Fruit fly (Drosophila melanogaster) whole organism, pupa: ENCODE results near the gene mts.
A peak's percentile ranks its signal among the peaks of the same experiment; 100 is the strongest.

ENCODE experiments used
- CG10348 ChIP-seq: fragments of 200-800 bp; sonication (Bioruptor generic); IDR thresholded peaks from 2 replicates; pipeline ENCODE4 v1.3.6; 2022; ENCODE audit warnings: missing biosample characterization, missing genetic modification characterization
- CG12605 ChIP-seq: fragments of 200-800 bp; sonication (Bioruptor generic); IDR thresholded peaks from 2 replicates; pipeline ENCODE4 v1.3.6; 2022; ENCODE audit warnings: missing biosample characterization, missing genetic modification characterization
- CG13204 ChIP-seq: fragments of 200-800 bp; sonication (Bioruptor generic); optimal IDR thresholded peaks from 2 replicates; lab custom pipeline; 2018; ENCODE audit warnings: missing biosample characterization, mild to moderate bottlenecking, missing genetic modification characterization, moderate library complexity
- CG14655 ChIP-seq: fragments of 200-800 bp; sonication (Bioruptor generic); optimal IDR thresholded peaks from 3 replicates; lab custom pipeline; 2017; ENCODE audit warnings: mild to moderate bottlenecking, missing biosample characterization, missing genetic modification reagents, missing genetic modification characterization
- CG15710 ChIP-seq: fragments of 200-800 bp; sonication (Bioruptor generic); optimal IDR thresholded peaks from 2 replicates; lab custom pipeline; 2018; ENCODE audit warnings: missing biosample characterization, mild to moderate bottlenecking, missing genetic modification characterization, moderate library complexity
- CG17806 ChIP-seq: fragments of 200-800 bp; sonication (Bioruptor generic); optimal IDR thresholded peaks from 2 replicates; lab custom pipeline; 2018; ENCODE audit warnings: missing biosample characterization, mild to moderate bottlenecking, missing genetic modification characterization, moderate library complexity
- CG32121 ChIP-seq: fragments of 200-800 bp; sonication (Bioruptor generic); IDR thresholded peaks from 2 replicates; pipeline ENCODE4 v1.3.6; 2022; ENCODE audit warnings: missing biosample characterization, missing genetic modification characterization
- CG34367 ChIP-seq: fragments of 200-800 bp; sonication (Bioruptor generic); optimal IDR thresholded peaks from 2 replicates; lab custom pipeline; 2018; ENCODE audit warnings: missing biosample characterization, mild to moderate bottlenecking, missing genetic modification characterization
- CG4496 ChIP-seq: fragments of 200-800 bp; sonication (Bioruptor generic); IDR thresholded peaks from 3 replicates; pipeline ENCODE4 v1.3.6; 2022; ENCODE audit warnings: missing biosample characterization, missing genetic modification characterization
- CG8159 ChIP-seq: fragments of 200-800 bp; sonication (Bioruptor generic); optimal IDR thresholded peaks from 3 replicates; lab custom pipeline; 2018; ENCODE audit warnings: missing biosample characterization, mild to moderate bottlenecking, missing genetic modification characterization, moderate library complexity
- CG8301 ChIP-seq: fragments of 200-800 bp; sonication (Bioruptor generic); optimal IDR thresholded peaks from 2 replicates; lab custom pipeline; 2018; ENCODE audit warnings: missing biosample characterization, mild to moderate bottlenecking, missing genetic modification characterization
- CG9948 ChIP-seq: fragments of 200-800 bp; sonication (Bioruptor generic); optimal IDR thresholded peaks from 2 replicates; lab custom pipeline; 2018; ENCODE audit warnings: missing biosample characterization, mild to moderate bottlenecking, missing genetic modification characterization, moderate library complexity
- D1 ChIP-seq: fragments of 200-800 bp; sonication (Bioruptor generic); optimal IDR thresholded peaks from 2 replicates; lab custom pipeline; 2018; ENCODE audit warnings: missing biosample characterization, mild to moderate bottlenecking, missing genetic modification characterization, moderate library complexity
- EcR ChIP-seq: fragments of 200-800 bp; sonication (Bioruptor generic); optimal IDR thresholded peaks from 3 replicates; lab custom pipeline; 2019; ENCODE audit warnings: missing biosample characterization, missing genetic modification characterization, mild to moderate bottlenecking, moderate library complexity, missing genetic modification reagents
- Ets98B ChIP-seq: fragments of 200-800 bp; sonication (Bioruptor generic); IDR thresholded peaks from 2 replicates; pipeline ENCODE4 v1.3.6; 2022; ENCODE audit warnings: missing biosample characterization, missing genetic modification characterization
- Pif1A ChIP-seq: fragments of 200-800 bp; sonication (Bioruptor generic); optimal IDR thresholded peaks from 3 replicates; lab custom pipeline; 2016; ENCODE audit warnings: missing biosample characterization, missing genetic modification characterization
- Pif1B ChIP-seq: fragments of 200-800 bp; sonication (Bioruptor generic); optimal IDR thresholded peaks from 3 replicates; lab custom pipeline; 2016; ENCODE audit warnings: missing biosample characterization, missing genetic modification characterization
- Snoo ChIP-seq: fragments of 200-800 bp; sonication (Bioruptor generic); optimal IDR thresholded peaks from 3 replicates; lab custom pipeline; 2017; ENCODE audit warnings: missing biosample characterization, mild to moderate bottlenecking, missing genetic modification characterization, inconsistent platforms
- fd96Ca ChIP-seq: fragments of 200-800 bp; sonication (Bioruptor generic); IDR thresholded peaks from 3 replicates; pipeline ENCODE4 v1.3.6; 2022; ENCODE audit warnings: missing biosample characterization, missing genetic modification characterization
- gl ChIP-seq: fragments of 200-800 bp; sonication (Bioruptor generic); optimal IDR thresholded peaks from 2 replicates; lab custom pipeline; 2018; ENCODE audit warnings: missing biosample characterization, mild to moderate bottlenecking, missing genetic modification characterization
- rn ChIP-seq: fragments of 200-800 bp; sonication (Bioruptor generic); IDR thresholded peaks from 2 replicates; pipeline ENCODE4 v1.3.6; 2022; ENCODE audit warnings: missing biosample characterization, missing genetic modification characterization

The mts gene

DNA sequence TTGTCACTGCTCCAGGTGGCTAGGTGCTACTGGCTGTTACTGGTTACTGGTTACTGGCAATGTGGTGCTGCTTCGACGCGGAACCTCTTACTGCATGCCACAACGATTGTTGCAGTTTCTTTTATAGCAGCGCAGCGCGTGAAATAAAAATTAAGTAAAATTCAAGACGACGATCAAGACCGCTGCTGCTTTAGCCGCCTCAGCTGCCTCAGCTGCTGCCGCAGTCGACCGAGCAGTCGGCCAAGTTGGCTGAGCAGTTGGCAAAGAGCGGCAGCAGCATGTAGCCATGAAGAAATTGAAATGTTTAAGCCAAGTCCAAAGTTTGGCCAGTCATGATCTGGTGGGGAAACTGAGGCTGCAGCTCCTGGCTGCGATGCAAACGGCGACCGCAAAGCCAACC, 33.3 kb downstream of the mts start, which contains the start of gene TwdlE:
Gene TwdlE, minus strand, starts transcription at position 101 of the 400 bp plus-strand sequence.
- no peak for TF ChIP-seq CG14655
- no peak for TF ChIP-seq CG4496 (GFP tag; lab: Robert Waterston, UW)
- TF ChIP-seq Snoo (tag; lab: Kevin White, UChicago): no peak
- no peak for TF ChIP-seq rn (GFP tag; lab: Robert Waterston, UW)
- no peak for TF ChIP-seq CG10348 (GFP tag; lab: Robert Waterston, UW)
- TF ChIP-seq fd96Ca (GFP tag; lab: Robert Waterston, UW): no peak
- no peak for TF ChIP-seq D1
- no peak for TF ChIP-seq Pif1B (GFP tag; lab: Kevin White, UChicago)
- TF ChIP-seq Ets98B (GFP tag; lab: Robert Waterston, UW): no peak
- no peak for TF ChIP-seq Pif1A
- no peak for TF ChIP-seq CG9948 (tag; lab: Kevin White, UChicago)
- TF ChIP-seq CG12605 (GFP tag; lab: Robert Waterston, UW): no peak
- TF ChIP-seq CG8159: no peak

DNA sequence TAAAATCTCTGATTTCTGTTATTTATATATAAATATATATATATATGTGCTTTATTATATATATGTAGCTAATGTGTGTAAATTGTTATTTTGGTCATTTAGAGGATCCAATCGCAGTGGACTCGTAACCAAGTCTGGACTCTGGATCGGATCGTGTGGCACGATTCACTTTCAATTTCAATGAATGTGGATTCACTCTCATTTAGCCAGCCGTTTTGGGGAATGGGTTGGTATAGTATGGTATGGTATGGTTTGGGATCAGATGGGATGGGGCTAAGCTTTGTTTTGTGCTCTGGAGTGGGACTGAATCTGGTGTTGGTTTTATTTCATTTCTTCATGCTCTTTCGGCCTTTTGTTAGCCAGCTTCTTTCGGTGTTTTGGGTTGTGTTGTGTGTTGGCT, 34.3 kb downstream of the mts start:
- TF ChIP-seq CG8159 (no peak), Pif1A (no peak), EcR (GFP tag; lab: Kevin White, UChicago) (no peak), CG13204 (no peak), CG32121 (GFP tag; lab: Robert Waterston, UW) (no peak), rn (GFP tag; lab: Robert Waterston, UW) (no peak), CG14655 (no peak), CG34367 (tag; lab: Kevin White, UChicago) (no peak), CG15710 (tag; lab: Kevin White, UChicago) (no peak), D1 (no peak), fd96Ca (GFP tag; lab: Robert Waterston, UW) (no peak)

- TF ChIP-seq CG9948 (tag; lab: Kevin White, UChicago): peak; percentile 63
- TF ChIP-seq Snoo (tag; lab: Kevin White, UChicago): no peak
- no peak; the same call in 2 of the 3 replicates for TF ChIP-seq fd96Ca (GFP tag; lab: Robert Waterston, UW)
- peak; percentile 37 for TF ChIP-seq CG34367 (tag; lab: Kevin White, UChicago)
- peak; percentile 58 for TF ChIP-seq CG8159
- peak; percentile 8 for TF ChIP-seq CG15710 (tag; lab: Kevin White, UChicago)
- peak; percentile 64 for TF ChIP-seq CG17806 (tag; lab: Kevin White, UChicago)
- no peak for TF ChIP-seq EcR (GFP tag; lab: Kevin White, UChicago)
- no peak for TF ChIP-seq CG10348 (GFP tag; lab: Robert Waterston, UW)
- no peak for TF ChIP-seq gl (tag; lab: Kevin White, UChicago)
- no peak for TF ChIP-seq rn (GFP tag; lab: Robert Waterston, UW)
- TF ChIP-seq CG14655: peak; percentile 35
- no peak for TF ChIP-seq CG12605 (GFP tag; lab: Robert Waterston, UW)
- TF ChIP-seq CG8301 (tag; lab: Kevin White, UChicago): peak; percentile 21
- peak; percentile 17 for TF ChIP-seq Pif1A
- TF ChIP-seq CG32121 (GFP tag; lab: Robert Waterston, UW): no peak
- no peak for TF ChIP-seq CG13204
- TF ChIP-seq D1: no peak
- no peak for TF ChIP-seq Pif1B (GFP tag; lab: Kevin White, UChicago)
- TF ChIP-seq CG4496 (GFP tag; lab: Robert Waterston, UW): 0 out of 3 replicates have a peak, but pooled peaks have one; percentile 50
- TF ChIP-seq Ets98B (GFP tag; lab: Robert Waterston, UW): no peak
These were observed 41.2 kb downstream of the mts start for dm6 chr2L:7868608-7869007.

DNA sequence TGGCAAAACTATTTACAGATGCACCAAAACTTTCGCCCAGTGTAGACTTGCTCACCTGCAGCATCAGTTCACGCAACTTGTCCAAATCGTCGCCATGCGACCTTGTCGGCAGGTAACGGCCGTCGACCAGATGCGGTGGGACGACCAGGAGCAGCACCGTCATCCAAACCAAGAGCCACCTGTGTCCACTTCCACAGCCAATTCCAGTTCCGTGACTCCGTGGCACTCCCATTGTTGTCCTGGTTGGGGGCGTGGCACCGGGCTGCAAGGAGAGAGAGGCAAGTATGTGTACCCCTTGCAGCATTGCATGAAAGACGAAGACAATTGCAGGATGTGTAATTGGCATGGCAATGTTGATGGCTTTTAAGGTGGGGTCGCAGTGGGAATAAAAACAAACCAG, 42.8 kb downstream of the mts start:
- TF ChIP-seq Snoo (tag; lab: Kevin White, UChicago) (no peak), CG4496 (GFP tag; lab: Robert Waterston, UW) (no peak; the same call in 2 of the 3 replicates), D1 (no peak), EcR (GFP tag; lab: Kevin White, UChicago) (peak; percentile 70), fd96Ca (GFP tag; lab: Robert Waterston, UW) (0 out of 3 replicates have a peak, but pooled peaks have one; percentile 17), gl (tag; lab: Kevin White, UChicago) (no peak)
- TF ChIP-seq, all 21 proteins: peak for 2

dm6 chr2L:7871332-7871731, 43.9 kb downstream of the mts start, which contains the start of gene Proc:
Proc (minus strand) TSS chr2L:7871432.
- no peak for TF ChIP-seq CG34367 (tag; lab: Kevin White, UChicago)
- TF ChIP-seq fd96Ca (GFP tag; lab: Robert Waterston, UW): peak; percentile 24; the same call in 1 of the 3 replicates
- TF ChIP-seq CG4496 (GFP tag; lab: Robert Waterston, UW): 0 out of 3 replicates have a peak, but pooled peaks have one; percentile 15
- TF ChIP-seq CG9948 (tag; lab: Kevin White, UChicago): no peak
- no peak for TF ChIP-seq CG14655

dm6 chr2L:7871821-7872524, 44.5 kb downstream of the mts start:
- TF ChIP-seq CG12605 (GFP tag; lab: Robert Waterston, UW) (0 out of 2 replicates have a peak, but pooled peaks have one; percentile 13), fd96Ca (GFP tag; lab: Robert Waterston, UW) (no peak), Ets98B (GFP tag; lab: Robert Waterston, UW) (no peak), gl (tag; lab: Kevin White, UChicago) (no peak), Snoo (tag; lab: Kevin White, UChicago) (no peak), CG15710 (tag; lab: Kevin White, UChicago) (peak; percentile 19), CG17806 (tag; lab: Kevin White, UChicago) (peak; percentile 29), EcR (GFP tag; lab: Kevin White, UChicago) (no peak), CG34367 (tag; lab: Kevin White, UChicago) (no peak), rn (GFP tag; lab: Robert Waterston, UW) (no peak), CG8301 (tag; lab: Kevin White, UChicago) (peak; percentile 57), Pif1A (peak; percentile 14), CG4496 (GFP tag; lab: Robert Waterston, UW) (0 out of 3 replicates have a peak, but pooled peaks have one; percentile 10), CG9948 (tag; lab: Kevin White, UChicago) (peak; percentile 50), CG32121 (GFP tag; lab: Robert Waterston, UW) (0 out of 2 replicates have a peak, but pooled peaks have one; percentile 15), D1 (no peak), CG14655 (peak; percentile 60), CG8159 (peak; percentile 43)
